Fruit fly (Drosophila melanogaster): ENCODE results near the gene CG5254.

DNA sequence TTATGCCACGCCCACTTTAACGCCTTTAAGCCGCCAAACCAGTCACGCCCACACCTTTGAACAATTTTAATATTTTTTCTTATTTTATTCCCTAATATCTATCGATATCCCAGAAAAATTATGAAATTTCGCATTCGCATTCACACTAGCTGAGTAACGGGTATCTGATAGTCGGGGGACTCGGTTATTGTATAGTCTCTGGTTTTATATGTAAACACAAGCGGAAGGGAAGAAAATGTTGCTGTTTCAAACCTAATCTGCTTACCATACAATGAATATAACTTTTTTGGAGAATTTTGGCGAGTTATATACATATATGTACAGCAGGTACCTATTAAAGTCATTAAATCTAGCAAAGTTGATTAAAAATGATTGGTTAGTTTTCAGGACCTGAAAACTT, 39.2 kb upstream of the CG5254 start:
- TF ChIP-seq ttk (optimal IDR thresholded peaks at IDR 0.05) (no peak), insv (optimal IDR thresholded peaks at IDR 0.05) (no peak), psq (optimal IDR thresholded peaks at IDR 0.05) (no peak), Sin3A (optimal IDR thresholded peaks at IDR 0.05) (no peak), h (optimal IDR thresholded peaks at IDR 0.05) (no peak), Myc (optimal IDR thresholded peaks at IDR 0.05) (no peak)
